Worm (Caenorhabditis elegans) whole organism, L2 larva: Measurements from ENCODE around the gene Y94A7B.11.

ENCODE experiments used
- crh-2 ChIP-seq: sonication (generic microtip); optimal IDR thresholded peaks from 2 replicates; lab custom pipeline; 2017; ENCODE audit warnings: missing biosample characterization, missing genetic modification characterization
- egl-27 ChIP-seq: sonication (generic microtip); optimal IDR thresholded peaks from 3 replicates; lab custom pipeline; 2017; ENCODE audit warnings: missing biosample characterization, missing genetic modification reagents, missing genetic modification characterization
- nhr-237 ChIP-seq: fragments of 150-350 bp; optimal IDR thresholded peaks from 2 replicates; lab custom pipeline; 2014; ENCODE audit warnings: missing biosample characterization, missing genetic modification characterization
- unc-39 ChIP-seq: fragments of 150-350 bp; optimal IDR thresholded peaks from 2 replicates; lab custom pipeline; 2014; ENCODE audit warnings: missing biosample characterization, missing genetic modification characterization
- zag-1 ChIP-seq: fragments of 150-350 bp; optimal IDR thresholded peaks from 2 replicates; lab custom pipeline; 2014; ENCODE audit warnings: missing biosample characterization, missing genetic modification characterization
- ztf-11 ChIP-seq: sonication (generic microtip); optimal IDR thresholded peaks from 2 replicates; lab custom pipeline; 2017; ENCODE audit warnings: missing biosample characterization, missing genetic modification characterization

DNA sequence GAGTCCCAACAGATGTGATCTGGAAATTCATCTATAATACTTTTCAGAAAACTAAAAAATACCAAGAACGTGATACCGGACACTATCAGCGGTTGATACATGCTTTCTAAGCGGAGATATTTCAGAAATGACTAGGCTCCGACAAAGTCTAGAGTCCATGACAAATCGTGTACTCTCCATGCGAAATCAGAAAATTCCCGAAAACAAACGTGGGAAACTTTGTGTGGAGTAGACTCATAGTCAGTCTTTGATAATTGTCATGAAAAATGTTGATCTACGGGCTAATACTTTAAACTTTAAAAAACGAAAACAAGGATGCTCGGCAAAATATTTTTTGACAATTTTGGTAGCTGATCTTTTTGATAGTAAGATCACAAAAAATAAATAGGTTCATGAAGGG, 3.6 kb downstream of the Y94A7B.11 start, which contains the start of gene srx-18:
- no peak for TF ChIP-seq unc-39 (tag; lab: Kevin White, UChicago)
- no peak for TF ChIP-seq ztf-11 (tag; lab: Kevin White, UChicago)
- TF ChIP-seq crh-2 (tag; lab: Kevin White, UChicago) = no peak
- no peak for TF ChIP-seq egl-27 (tag; lab: Kevin White, UChicago)
- TF ChIP-seq zag-1 = no peak
- TF ChIP-seq nhr-237 (tag; lab: Kevin White, UChicago) = no peak
